Worm (Caenorhabditis elegans): Measurements from ENCODE around the gene R09A8.2.

Gene R09A8.2

ce11 chrX:12661091-12661526 lies 41.8 kb downstream of the R09A8.2 start (continued):
- TF ChIP-seq fkh-3 (tag; optimal IDR thresholded peaks at IDR 0.05) (peak; percentile 64), nfya-2 (GFP tag; IDR thresholded peaks at IDR 0.05) (no peak), athp-1 (tag; optimal IDR thresholded peaks at IDR 0.05) (peak; percentile 39), attf-5 (GFP tag; optimal IDR thresholded peaks at IDR 0.05) (peak; percentile 41), ama-1 (optimal IDR thresholded peaks at IDR 0.05) (no peak), ama-1 (GFP tag; optimal IDR thresholded peaks at IDR 0.05) (peak in 1 of 2 experiments; percentile 72), chd-7 (tag; optimal IDR thresholded peaks at IDR 0.05) (peak; percentile 84), madf-3 (GFP tag; IDR thresholded peaks at IDR 0.05) (no peak), die-1 (tag; optimal IDR thresholded peaks at IDR 0.05) (peak; percentile 81), attf-6 (GFP tag; IDR thresholded peaks at IDR 0.05) (peak; percentile 72; the same call in 1 of the 2 replicates), nhr-27 (tag; optimal IDR thresholded peaks at IDR 0.05) (peak; percentile 76), dpff-1 (tag; optimal IDR thresholded peaks at IDR 0.05) (no peak), F22D6.2 (tag; optimal IDR thresholded peaks at IDR 0.05) (peak; percentile 37), snpc-4 (GFP tag; optimal IDR thresholded peaks at IDR 0.05) (peak; percentile 71), snpc-4 (tag; optimal IDR thresholded peaks at IDR 0.05) (peak in 3 of 4 experiments; percentile 53 to 80 (median 70)), sdz-38 (tag; optimal IDR thresholded peaks at IDR 0.05) (no peak), ztf-3 (GFP tag; optimal IDR thresholded peaks at IDR 0.05) (no peak), zfh-2 (GFP tag; conservative IDR thresholded peaks at IDR 0.05) (peak; percentile 69), xnd-1 (tag; optimal IDR thresholded peaks at IDR 0.05) (no peak), sptf-2 (GFP tag; optimal IDR thresholded peaks at IDR 0.05) (peak; percentile 77), F10E7.11 (tag; optimal IDR thresholded peaks at IDR 0.05) (peak; percentile 23), ceh-91 (GFP tag; IDR thresholded peaks at IDR 0.05) (no peak), B0261.1 (tag; optimal IDR thresholded peaks at IDR 0.05) (peak; percentile 96), lin-40 (tag; optimal IDR thresholded peaks at IDR 0.05) (peak; percentile 76), efl-1 (GFP tag; optimal IDR thresholded peaks at IDR 0.05) (no peak), Y56A3A.18 (GFP tag; IDR thresholded peaks at IDR 0.05) (0 out of 2 replicates have a peak, but pooled peaks have one; percentile 47), nfya-1 (tag; optimal IDR thresholded peaks at IDR 0.05; ENCODE audit: borderline replicate concordance, insufficient read depth) (no peak), lin-35 (GFP tag; optimal IDR thresholded peaks at IDR 0.05) (peak in 1 of 3 experiments; percentile 63), egrh-3 (GFP tag; IDR thresholded peaks at IDR 0.05) (no peak), dox-1 (GFP tag; IDR thresholded peaks at IDR 0.05) (peak; percentile 84), hrde-1 (tag; optimal IDR thresholded peaks at IDR 0.05; ENCODE audit: borderline replicate concordance) (peak; percentile 86), somi-1 (GFP tag; optimal IDR thresholded peaks at IDR 0.05) (peak; percentile 76), Y95B8A.8 (GFP tag; IDR thresholded peaks at IDR 0.05) (no peak), gei-17 (GFP tag; optimal IDR thresholded peaks at IDR 0.05) (peak; percentile 69), rpc-1 (optimal IDR thresholded peaks at IDR 0.05) (peak; percentile 88), rpc-1 (tag; optimal IDR thresholded peaks at IDR 0.05) (peak; percentile 90), nhr-179 (tag; optimal IDR thresholded peaks at IDR 0.05) (peak; percentile 72), Y53G8AR.9 (GFP tag; conservative IDR thresholded peaks at IDR 0.05) (no peak), hmg-20 (GFP tag; IDR thresholded peaks at IDR 0.05) (peak; percentile 69; the same call in 1 of the 2 replicates), mcd-1 (GFP tag; IDR thresholded peaks at IDR 0.05) (peak; percentile 63), ztf-6 (GFP tag; IDR thresholded peaks at IDR 0.05) (no peak), ceh-27 (GFP tag; optimal IDR thresholded peaks at IDR 0.05) (peak; percentile 76), F33H1.4 (GFP tag; IDR thresholded peaks at IDR 0.05) (no peak), ets-4 (GFP tag; optimal IDR thresholded peaks at IDR 0.05) (peak; percentile 27), unc-130 (GFP tag; optimal IDR thresholded peaks at IDR 0.05) (peak; percentile 57), repo-1 (tag; optimal IDR thresholded peaks at IDR 0.05) (peak; percentile 74), C17E4.6 (GFP tag; IDR thresholded peaks at IDR 0.05) (no peak), ztf-25 (GFP tag; IDR thresholded peaks at IDR 0.05) (peak; percentile 60; the same call in 1 of the 2 replicates), let-607 (tag; optimal IDR thresholded peaks at IDR 0.05) (peak; percentile 44)

All from whole organism, young adult.